Worm (Caenorhabditis elegans) whole organism, L1 larva: ENCODE data around the gene K10D11.3.

Experiments
- C16A3.4 ChIP-seq: fragments of 150-350 bp; optimal IDR thresholded peaks from 2 replicates; lab custom pipeline; 2014; ENCODE audit warnings: missing biosample characterization, missing genetic modification characterization
- C34B4.2 ChIP-seq: sonication (generic microtip); optimal IDR thresholded peaks from 2 replicates; lab custom pipeline; 2017; ENCODE audit warnings: mild to moderate bottlenecking, missing genetic modification characterization, missing compliant biosample characterization
- Y116A8C.19 ChIP-seq: sonication (generic microtip); optimal IDR thresholded peaks from 2 replicates; lab custom pipeline; 2016; ENCODE audit warnings: missing compliant biosample characterization, missing genetic modification characterization, borderline replicate concordance
- alr-1 ChIP-seq: fragments of 200-800 bp; sonication (Bioruptor generic); optimal IDR thresholded peaks from 2 replicates; lab custom pipeline; 2018; ENCODE audit warnings: borderline replicate concordance, mild to moderate bottlenecking, missing genetic modification characterization, missing compliant biosample characterization
- blmp-1 ChIP-seq: fragments of 150-350 bp; optimal IDR thresholded peaks from 2 replicates; lab custom pipeline; 2014; ENCODE audit warnings: missing biosample characterization, missing genetic modification characterization
- ceh-63 ChIP-seq: fragments of 200-800 bp; sonication (Bioruptor generic); optimal IDR thresholded peaks from 2 replicates; lab custom pipeline; 2018; ENCODE audit warnings: mild to moderate bottlenecking, missing genetic modification characterization, missing compliant biosample characterization
- dsc-1 ChIP-seq: sonication (generic microtip); optimal IDR thresholded peaks from 2 replicates; lab custom pipeline; 2016; ENCODE audit warnings: mild to moderate bottlenecking, missing genetic modification characterization, missing compliant biosample characterization
- efl-1 ChIP-seq, 4 experiments: fragments of 150-350 bp; optimal IDR thresholded peaks in 3 of 4; peaks in 1 of 4; 1 replicate in 1 of 4; 2 replicates in 3 of 4; lab custom pipeline; 2014; ENCODE audit warnings: missing biosample characterization in 2 of 4, missing genetic modification characterization in 2 of 4, missing genetic modification reagents in 2 of 4
- egl-27 ChIP-seq, 2 experiments: fragments of 150-350 bp in 1 of 2; sonication (generic microtip); optimal IDR thresholded peaks; 3 replicates each; lab custom pipeline; 2017 to 2018; ENCODE audit warnings: missing biosample characterization in 2 of 2, missing genetic modification characterization in 2 of 2, missing genetic modification reagents in 2 of 2
- elt-2 ChIP-seq: sonication (generic microtip); optimal IDR thresholded peaks from 2 replicates; lab custom pipeline; 2016; ENCODE audit warnings: missing genetic modification characterization, mild to moderate bottlenecking, inconsistent platforms, missing compliant biosample characterization, missing genetic modification reagents
- elt-3 ChIP-seq, 6 experiments: fragments of 150-350 bp in 1 of 6; sonication (generic microtip); optimal IDR thresholded peaks; 2 replicates each; lab custom pipeline; 2017 to 2018; ENCODE audit warnings: missing biosample characterization in 6 of 6, missing genetic modification characterization in 6 of 6, inconsistent platforms in 1 of 6
- ets-5 ChIP-seq: fragments of 200-800 bp; sonication (Bioruptor generic); IDR thresholded peaks from 2 replicates; pipeline ENCODE4 v1.3.6; 2022; ENCODE audit warnings: missing genetic modification characterization, missing compliant biosample characterization
- fkh-4 ChIP-seq: sonication (generic microtip); optimal IDR thresholded peaks from 2 replicates; lab custom pipeline; 2016; ENCODE audit warnings: missing compliant biosample characterization, missing genetic modification characterization, borderline replicate concordance
- fos-1 ChIP-seq: fragments of 150-350 bp; optimal IDR thresholded peaks from 2 replicates; lab custom pipeline; 2014; ENCODE audit warnings: missing biosample characterization, missing genetic modification characterization
- grh-1 ChIP-seq: fragments of 200-800 bp; sonication (Bioruptor generic); IDR thresholded peaks from 2 replicates; pipeline ENCODE4 v1.3.6; 2022; ENCODE audit warnings: missing genetic modification reagents, missing genetic modification characterization, missing compliant biosample characterization
- hlh-4 ChIP-seq: sonication (generic microtip); optimal IDR thresholded peaks from 2 replicates; lab custom pipeline; 2016; ENCODE audit warnings: mild to moderate bottlenecking, missing genetic modification characterization, missing compliant biosample characterization
- jun-1 ChIP-seq: fragments of 150-350 bp; optimal IDR thresholded peaks from 2 replicates; lab custom pipeline; 2014; ENCODE audit warnings: missing biosample characterization, missing genetic modification reagents, missing genetic modification characterization
- lin-14 ChIP-seq: fragments of 200-800 bp; sonication (Bioruptor generic); optimal IDR thresholded peaks from 2 replicates; lab custom pipeline; 2018; ENCODE audit warnings: mild to moderate bottlenecking, missing genetic modification characterization, moderate library complexity, missing compliant biosample characterization
- lin-35 ChIP-seq, 2 experiments: fragments of 150-350 bp; optimal IDR thresholded peaks; 2 replicates each; lab custom pipeline; 2014; ENCODE audit warnings: missing biosample characterization in 2 of 2, missing genetic modification characterization in 2 of 2, missing genetic modification reagents in 2 of 2
- mef-2 ChIP-seq: fragments of 150-350 bp; optimal IDR thresholded peaks from 2 replicates; lab custom pipeline; 2014; ENCODE audit warnings: missing biosample characterization, missing genetic modification characterization
- nhr-12 ChIP-seq: sonication (generic microtip); optimal IDR thresholded peaks from 2 replicates; lab custom pipeline; 2017; ENCODE audit warnings: missing biosample characterization, missing genetic modification characterization
- nhr-19 ChIP-seq: fragments of 200-800 bp; sonication (Bioruptor generic); conservative IDR thresholded peaks from 2 replicates; pipeline ENCODE4 v1.3.6; 2022; ENCODE audit warnings: missing genetic modification characterization, missing compliant biosample characterization
- nhr-20 ChIP-seq: sonication (generic microtip); optimal IDR thresholded peaks from 2 replicates; lab custom pipeline; 2016; ENCODE audit warnings: mild to moderate bottlenecking, missing genetic modification characterization, missing compliant biosample characterization
- nhr-71 ChIP-seq: sonication (generic microtip); optimal IDR thresholded peaks from 2 replicates; lab custom pipeline; 2016; ENCODE audit warnings: mild to moderate bottlenecking, missing genetic modification characterization, moderate library complexity, missing compliant biosample characterization
- nhr-85 ChIP-seq: sonication (generic microtip); peaks from one replicate; lab custom pipeline; 2016; ENCODE audit warnings: missing genetic modification characterization, inconsistent platforms, missing compliant biosample characterization
- skn-1 ChIP-seq: fragments of 150-350 bp; optimal IDR thresholded peaks from 2 replicates; lab custom pipeline; 2014; ENCODE audit warnings: missing biosample characterization, missing genetic modification characterization
- snu-23 ChIP-seq: sonication (generic microtip); optimal IDR thresholded peaks from 2 replicates; lab custom pipeline; 2016; ENCODE audit warnings: missing genetic modification characterization, missing compliant biosample characterization
- sptf-1 ChIP-seq: fragments of 150-350 bp; optimal IDR thresholded peaks from 2 replicates; lab custom pipeline; 2014; ENCODE audit warnings: missing biosample characterization, missing genetic modification characterization
- tbx-2 ChIP-seq: sonication (generic microtip); optimal IDR thresholded peaks from 2 replicates; lab custom pipeline; 2016; ENCODE audit warnings: missing genetic modification characterization, missing compliant biosample characterization
- tlp-1 ChIP-seq: fragments of 150-350 bp; optimal IDR thresholded peaks from 2 replicates; lab custom pipeline; 2014; ENCODE audit warnings: missing biosample characterization, missing genetic modification characterization
- unc-130 ChIP-seq: fragments of 150-350 bp; optimal IDR thresholded peaks from 2 replicates; lab custom pipeline; 2017; ENCODE audit warnings: missing biosample characterization, missing genetic modification characterization, inconsistent platforms
- unc-30 ChIP-seq: sonication (generic microtip); optimal IDR thresholded peaks from 2 replicates; lab custom pipeline; 2017; ENCODE audit warnings: missing biosample characterization, missing genetic modification characterization
- unc-86 ChIP-seq: sonication (generic microtip); optimal IDR thresholded peaks from 2 replicates; lab custom pipeline; 2016; ENCODE audit warnings: missing genetic modification characterization, missing compliant biosample characterization
- unc-98 ChIP-seq: fragments of 200-800 bp; sonication (Bioruptor generic); IDR thresholded peaks from 2 replicates; pipeline ENCODE4 v1.3.6; 2022; ENCODE audit warnings: missing genetic modification characterization, missing compliant biosample characterization
- ztf-4 ChIP-seq: fragments of 150-350 bp; optimal IDR thresholded peaks from 2 replicates; lab custom pipeline; 2014; ENCODE audit warnings: missing biosample characterization, missing genetic modification characterization

Gene K10D11.3

DNA sequence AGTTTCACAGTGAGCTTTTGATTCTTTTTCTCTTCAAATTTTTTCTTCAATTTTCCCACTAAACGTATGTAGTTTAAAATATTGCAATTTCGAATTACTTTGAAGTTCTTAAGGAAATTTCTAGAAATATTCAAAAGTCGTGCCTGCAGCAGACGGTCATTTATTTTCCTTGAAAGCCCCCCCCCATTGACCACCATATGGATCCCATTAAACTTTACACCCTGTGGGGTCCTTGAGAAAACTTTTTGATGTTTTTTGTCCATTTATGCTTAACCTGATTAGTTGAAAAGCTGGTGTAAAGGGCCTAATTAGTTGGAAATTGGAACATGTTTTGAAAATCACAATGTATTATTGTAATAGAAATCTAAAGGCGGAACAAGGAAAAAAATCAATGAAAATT, 23.6 kb upstream of the K10D11.3 start:
- TF ChIP-seq egl-27 (tag; optimal IDR thresholded peaks at IDR 0.05; lab: Kevin White, UChicago) = no peak
- peak; percentile 65 for TF ChIP-seq fkh-4
- no peak for TF ChIP-seq ceh-63 (GFP tag; lab: Kevin White, UChicago)
- TF ChIP-seq dsc-1 (tag; lab: Kevin White, UChicago) = peak; percentile 81
- TF ChIP-seq nhr-85 (tag; lab: Kevin White, UChicago) = peak; percentile 22
- TF ChIP-seq, all 84 proteins: peak for 3

DNA sequence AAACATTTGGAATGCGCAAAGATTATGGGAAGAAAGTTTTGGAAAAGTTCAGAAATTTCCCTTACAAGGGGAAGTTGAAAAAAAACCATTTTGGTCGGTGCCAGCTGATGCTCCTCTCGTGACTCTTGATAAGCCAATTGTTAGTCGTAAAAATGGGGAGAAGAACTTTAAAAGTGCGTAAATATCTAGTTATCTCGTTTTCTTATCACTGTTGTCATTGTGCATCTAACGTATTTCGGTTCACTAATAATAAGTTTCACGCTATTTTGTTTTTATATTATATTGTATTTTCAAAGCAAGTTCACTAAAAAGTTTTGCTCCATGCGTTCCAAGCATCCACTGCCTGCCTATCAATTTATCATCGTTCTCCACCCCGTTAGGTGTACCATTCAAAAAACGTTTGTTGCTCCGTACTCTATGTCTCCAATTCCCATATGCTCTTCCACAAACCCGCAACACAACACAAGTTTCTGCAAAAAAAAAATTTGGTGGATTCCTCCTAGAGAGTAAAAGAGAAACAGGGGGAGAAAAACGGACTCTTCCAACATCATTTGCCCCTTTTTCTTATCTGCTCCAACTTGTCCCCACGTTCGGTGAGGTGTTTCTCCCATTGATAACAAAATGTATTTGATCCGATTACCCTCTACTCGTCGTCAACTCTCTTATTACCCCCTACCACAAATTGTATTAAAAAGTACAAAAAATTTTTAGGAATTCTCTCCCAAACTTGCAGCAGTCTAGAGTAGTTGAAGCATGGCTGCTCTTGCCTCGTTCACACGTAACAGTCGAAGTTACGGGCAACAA, 22.7 kb upstream of the K10D11.3 start, which contains the start of gene mbk-2:
TSS of gene mbk-2 (plus strand) at position 754 of the 804 bp plus-strand sequence.
- TF ChIP-seq lin-14 (GFP tag; lab: Kevin White, UChicago) (peak; percentile 13), elt-2 (tag; lab: Kevin White, UChicago) (peak; percentile 89), efl-1 (optimal IDR thresholded peaks at IDR 0.05; lab: Kevin White, UChicago) (no peak), efl-1 (GFP tag; optimal IDR thresholded peaks at IDR 0.05 in 1 of 2; lab: Kevin White, UChicago) (peak in 1 of 2 experiments; percentile 86), mef-2 (tag; lab: Kevin White, UChicago) (no peak)

DNA sequence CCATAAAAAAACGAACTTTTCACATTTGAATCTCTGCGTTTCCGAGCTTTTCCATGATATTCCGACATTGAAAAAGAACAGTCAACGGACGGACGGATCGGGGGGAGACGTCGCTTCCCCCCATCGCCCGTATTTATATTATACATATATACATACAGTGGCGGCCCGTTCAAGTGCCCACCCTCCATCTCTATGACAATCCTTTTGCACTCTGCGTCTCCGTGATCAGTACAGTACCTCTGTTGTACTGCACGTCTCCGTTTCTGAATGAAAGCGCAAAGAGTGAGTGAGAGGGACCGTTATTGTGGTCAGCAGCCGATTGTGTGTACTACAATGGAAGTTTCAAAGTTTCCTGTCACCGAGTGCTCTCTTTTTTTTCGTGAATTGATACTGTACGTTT, 13.2 kb upstream of the K10D11.3 start:
- no peak for TF ChIP-seq jun-1 (tag; lab: Kevin White, UChicago)
- no peak for TF ChIP-seq hlh-4 (tag; lab: Kevin White, UChicago)
- TF ChIP-seq blmp-1 (tag; lab: Kevin White, UChicago) = peak; percentile 60

DNA sequence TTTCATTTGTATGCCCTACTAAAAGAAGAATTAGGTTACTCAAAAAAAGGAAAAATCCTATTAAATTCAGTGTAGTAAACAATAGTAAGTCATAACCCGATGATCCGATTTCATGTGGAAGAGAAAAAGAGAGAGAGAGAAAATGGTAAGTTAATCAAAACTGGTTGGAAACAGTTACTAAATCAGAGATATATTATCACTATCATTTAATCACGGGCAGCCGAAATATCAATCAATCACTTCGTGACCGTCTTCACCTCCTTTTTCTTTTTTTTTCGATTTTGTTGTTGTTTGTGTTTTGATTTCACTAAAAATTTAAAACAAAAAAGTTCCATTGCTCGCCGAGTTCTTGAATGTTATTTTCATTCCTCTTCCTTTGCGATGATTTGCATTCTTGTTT, 11.6 kb upstream of the K10D11.3 start:
- TF ChIP-seq nhr-20 (tag; lab: Kevin White, UChicago) = peak; percentile 16
- TF ChIP-seq blmp-1 (tag; lab: Kevin White, UChicago) = peak; percentile 77
- TF ChIP-seq grh-1 (GFP tag; lab: Robert Waterston, UW) = peak; percentile 55
- TF ChIP-seq skn-1 (tag; lab: Kevin White, UChicago) = no peak
- no peak for TF ChIP-seq alr-1
- peak; percentile 56 for TF ChIP-seq nhr-71 (tag; lab: Kevin White, UChicago)
- no peak for TF ChIP-seq unc-86
- TF ChIP-seq lin-14 (GFP tag; lab: Kevin White, UChicago) = peak; percentile 29
- no peak for TF ChIP-seq nhr-19 (GFP tag; lab: Robert Waterston, UW)
- TF ChIP-seq nhr-85 (tag; lab: Kevin White, UChicago) = peak; percentile 85
- TF ChIP-seq elt-3 (tag; optimal IDR thresholded peaks at IDR 0.05; lab: Kevin White, UChicago) = peak in 2 of 6 experiments; percentile 27 to 72
- TF ChIP-seq lin-35 (GFP tag; optimal IDR thresholded peaks at IDR 0.05; lab: Kevin White, UChicago) = peak in 1 of 2 experiments; percentile 13
- TF ChIP-seq snu-23 (GFP tag; lab: Kevin White, UChicago) = peak; percentile 42

DNA sequence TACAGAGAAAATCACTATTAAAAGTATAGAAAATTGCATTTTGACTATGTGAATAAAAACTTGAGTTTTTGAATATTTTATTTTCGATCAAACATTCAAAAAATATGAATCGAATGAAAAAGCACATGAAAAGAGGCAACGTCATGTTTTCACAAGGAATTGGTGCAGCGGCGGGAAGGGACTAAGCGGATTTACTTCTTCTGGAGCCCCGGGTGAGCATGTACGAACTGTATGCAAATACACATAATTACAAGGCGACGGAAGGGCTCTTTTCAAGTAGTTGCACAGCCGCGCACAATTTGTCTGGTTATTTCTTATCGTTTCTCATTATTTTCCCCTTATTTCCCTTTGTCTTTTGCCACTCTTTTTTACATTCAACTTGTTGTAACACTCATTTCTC, 10.0 kb upstream of the K10D11.3 start, which contains the start of gene K10D11.7:
TSS of gene K10D11.7 (minus strand) at position 101 of the 400 bp plus-strand sequence.
- TF ChIP-seq skn-1 (tag; lab: Kevin White, UChicago) (no peak), sptf-1 (no peak), grh-1 (GFP tag; lab: Robert Waterston, UW) (no peak), fos-1 (no peak), unc-30 (no peak), ztf-4 (tag; lab: Kevin White, UChicago) (no peak), jun-1 (tag; lab: Kevin White, UChicago) (no peak), Y116A8C.19 (tag; lab: Kevin White, UChicago) (no peak), ets-5 (GFP tag; lab: Robert Waterston, UW) (no peak), nhr-85 (tag; lab: Kevin White, UChicago) (no peak), unc-130 (no peak), C16A3.4 (tag; lab: Kevin White, UChicago) (no peak), nhr-20 (tag; lab: Kevin White, UChicago) (no peak), tlp-1 (tag; lab: Kevin White, UChicago) (no peak), tbx-2 (tag; lab: Kevin White, UChicago) (no peak), nhr-12 (tag; lab: Kevin White, UChicago) (no peak), unc-98 (GFP tag; lab: Robert Waterston, UW) (no peak), hlh-4 (tag; lab: Kevin White, UChicago) (no peak), C34B4.2 (tag; lab: Kevin White, UChicago) (no peak)
